Worm (Caenorhabditis elegans) whole organism, L1 larva: ENCODE data around the gene ceh-76.
A peak's percentile ranks its signal among the peaks of the same experiment; 100 is the strongest.

Source experiments
- C04F5.9 ChIP-seq: sonication (generic microtip); optimal IDR thresholded peaks from 2 replicates; lab custom pipeline; 2016; ENCODE audit warnings: missing genetic modification characterization, missing compliant biosample characterization
- aha-1 ChIP-seq: fragments of 150-350 bp; optimal IDR thresholded peaks from 2 replicates; lab custom pipeline; 2014; ENCODE audit warnings: missing biosample characterization, missing genetic modification characterization
- ama-1 ChIP-seq: fragments of 150-350 bp; optimal IDR thresholded peaks from 2 replicates; lab custom pipeline; 2014
- blmp-1 ChIP-seq: fragments of 150-350 bp; optimal IDR thresholded peaks from 2 replicates; lab custom pipeline; 2014; ENCODE audit warnings: missing biosample characterization, missing genetic modification characterization
- dpl-1 ChIP-seq, 3 experiments: fragments of 150-350 bp in 2 of 3; sonication (generic microtip) in 1 of 3; optimal IDR thresholded peaks; 2 replicates each; lab custom pipeline; 2014 to 2017; ENCODE audit warnings: missing biosample characterization in 3 of 3, missing genetic modification characterization in 3 of 3, missing genetic modification reagents in 3 of 3
- dsc-1 ChIP-seq: sonication (generic microtip); optimal IDR thresholded peaks from 2 replicates; lab custom pipeline; 2016; ENCODE audit warnings: mild to moderate bottlenecking, missing genetic modification characterization, missing compliant biosample characterization
- efl-1 ChIP-seq, 4 experiments: fragments of 150-350 bp; optimal IDR thresholded peaks in 3 of 4; peaks in 1 of 4; 1 replicate in 1 of 4; 2 replicates in 3 of 4; lab custom pipeline; 2014; ENCODE audit warnings: missing biosample characterization in 2 of 4, missing genetic modification characterization in 2 of 4, missing genetic modification reagents in 2 of 4
- egl-27 ChIP-seq, 2 experiments: fragments of 150-350 bp in 1 of 2; sonication (generic microtip); optimal IDR thresholded peaks; 3 replicates each; lab custom pipeline; 2017 to 2018; ENCODE audit warnings: missing biosample characterization in 2 of 2, missing genetic modification characterization in 2 of 2, missing genetic modification reagents in 2 of 2
- elt-2 ChIP-seq: sonication (generic microtip); optimal IDR thresholded peaks from 2 replicates; lab custom pipeline; 2016; ENCODE audit warnings: missing genetic modification characterization, mild to moderate bottlenecking, inconsistent platforms, missing compliant biosample characterization, missing genetic modification reagents
- elt-3 ChIP-seq, 6 experiments: fragments of 150-350 bp in 1 of 6; sonication (generic microtip); optimal IDR thresholded peaks; 2 replicates each; lab custom pipeline; 2017 to 2018; ENCODE audit warnings: missing biosample characterization in 6 of 6, missing genetic modification characterization in 6 of 6, inconsistent platforms in 1 of 6
- fkh-10 ChIP-seq: sonication (generic microtip); optimal IDR thresholded peaks from 2 replicates; lab custom pipeline; 2017; ENCODE audit warnings: missing biosample characterization, missing genetic modification reagents, missing genetic modification characterization
- fkh-4 ChIP-seq: sonication (generic microtip); optimal IDR thresholded peaks from 2 replicates; lab custom pipeline; 2016; ENCODE audit warnings: missing compliant biosample characterization, missing genetic modification characterization, borderline replicate concordance
- fkh-8 ChIP-seq: sonication (generic microtip); optimal IDR thresholded peaks from 2 replicates; lab custom pipeline; 2016; ENCODE audit warnings: mild to moderate bottlenecking, missing genetic modification characterization, missing compliant biosample characterization
- grh-1 ChIP-seq: fragments of 200-800 bp; sonication (Bioruptor generic); IDR thresholded peaks from 2 replicates; pipeline ENCODE4 v1.3.6; 2022; ENCODE audit warnings: missing genetic modification reagents, missing genetic modification characterization, missing compliant biosample characterization
- hpl-2 ChIP-seq: fragments of 150-350 bp; optimal IDR thresholded peaks from 2 replicates; lab custom pipeline; 2014; ENCODE audit warnings: missing biosample characterization, missing genetic modification reagents, missing genetic modification characterization
- jun-1 ChIP-seq: fragments of 150-350 bp; optimal IDR thresholded peaks from 2 replicates; lab custom pipeline; 2014; ENCODE audit warnings: missing biosample characterization, missing genetic modification reagents, missing genetic modification characterization
- lin-15B ChIP-seq: fragments of 150-350 bp; sonication (generic microtip); optimal IDR thresholded peaks from 3 replicates; lab custom pipeline; 2014; ENCODE audit warnings: missing biosample characterization, missing genetic modification characterization
- lin-35 ChIP-seq, 2 experiments: fragments of 150-350 bp; optimal IDR thresholded peaks; 2 replicates each; lab custom pipeline; 2014; ENCODE audit warnings: missing biosample characterization in 2 of 2, missing genetic modification characterization in 2 of 2, missing genetic modification reagents in 2 of 2
- lir-3 ChIP-seq: sonication (generic microtip); optimal IDR thresholded peaks from 2 replicates; lab custom pipeline; 2016; ENCODE audit warnings: mild to moderate bottlenecking, missing genetic modification characterization, moderate library complexity, missing compliant biosample characterization; ENCODE audit not compliant: poor library complexity
- mep-1 ChIP-seq: fragments of 150-350 bp; optimal IDR thresholded peaks from 2 replicates; lab custom pipeline; 2014; ENCODE audit warnings: missing biosample characterization, missing genetic modification characterization
- nhr-11 ChIP-seq: fragments of 150-350 bp; optimal IDR thresholded peaks from 2 replicates; lab custom pipeline; 2014; ENCODE audit warnings: missing biosample characterization, missing genetic modification characterization
- nhr-19 ChIP-seq: fragments of 200-800 bp; sonication (Bioruptor generic); conservative IDR thresholded peaks from 2 replicates; pipeline ENCODE4 v1.3.6; 2022; ENCODE audit warnings: missing genetic modification characterization, missing compliant biosample characterization
- nhr-20 ChIP-seq: sonication (generic microtip); optimal IDR thresholded peaks from 2 replicates; lab custom pipeline; 2016; ENCODE audit warnings: mild to moderate bottlenecking, missing genetic modification characterization, missing compliant biosample characterization
- nhr-237 ChIP-seq: fragments of 150-350 bp; optimal IDR thresholded peaks from 2 replicates; lab custom pipeline; 2014; ENCODE audit warnings: missing biosample characterization, missing genetic modification characterization
- nhr-28 ChIP-seq: fragments of 150-350 bp; optimal IDR thresholded peaks from 2 replicates; lab custom pipeline; 2014; ENCODE audit warnings: missing biosample characterization, missing genetic modification characterization
- pqm-1 ChIP-seq: sonication (generic microtip); optimal IDR thresholded peaks from 3 replicates; lab custom pipeline; 2017; ENCODE audit warnings: missing biosample characterization, missing genetic modification characterization
- sox-4 ChIP-seq: sonication (generic microtip); optimal IDR thresholded peaks from 2 replicates; lab custom pipeline; 2016; ENCODE audit warnings: missing genetic modification characterization, missing compliant biosample characterization
- tlp-1 ChIP-seq: fragments of 150-350 bp; optimal IDR thresholded peaks from 2 replicates; lab custom pipeline; 2014; ENCODE audit warnings: missing biosample characterization, missing genetic modification characterization
- unc-98 ChIP-seq: fragments of 200-800 bp; sonication (Bioruptor generic); IDR thresholded peaks from 2 replicates; pipeline ENCODE4 v1.3.6; 2022; ENCODE audit warnings: missing genetic modification characterization, missing compliant biosample characterization
- ztf-11 ChIP-seq, 2 experiments: sonication (generic microtip); optimal IDR thresholded peaks; 2 replicates each; lab custom pipeline; 2016 to 2017; ENCODE audit warnings: missing genetic modification characterization in 2 of 2, missing biosample characterization in 1 of 2, missing compliant biosample characterization in 1 of 2
- ztf-4 ChIP-seq: fragments of 150-350 bp; optimal IDR thresholded peaks from 2 replicates; lab custom pipeline; 2014; ENCODE audit warnings: missing biosample characterization, missing genetic modification characterization

Gene ceh-76

ce11 chrV:8022040-8022439, 27.6 kb upstream of the ceh-76 start, which contains the start of gene ech-3:
Gene ech-3, plus strand, starts transcription at chrV:8022217.
- TF ChIP-seq lir-3 (no peak), nhr-11 (no peak), sox-4 (tag; lab: Kevin White, UChicago) (no peak), nhr-20 (tag; lab: Kevin White, UChicago) (peak; percentile 31), nhr-28 (no peak), efl-1 (optimal IDR thresholded peaks at IDR 0.05; lab: Kevin White, UChicago) (peak in 1 of 2 experiments; percentile 5), efl-1 (GFP tag; optimal IDR thresholded peaks at IDR 0.05 in 1 of 2; lab: Kevin White, UChicago) (peak in 1 of 2 experiments; percentile 84), blmp-1 (tag; lab: Kevin White, UChicago) (peak; percentile 8), lin-35 (GFP tag; optimal IDR thresholded peaks at IDR 0.05; lab: Kevin White, UChicago) (peak in 1 of 2 experiments; percentile 30), grh-1 (no peak)

ce11 chrV:8019783-8020182, 25.3 kb upstream of the ceh-76 start:
- peak; percentile 17 for TF ChIP-seq elt-2 (tag; lab: Kevin White, UChicago)
- peak; percentile 1 for TF ChIP-seq pqm-1 (tag; lab: Kevin White, UChicago)
- TF ChIP-seq fkh-10, result no peak

- TF ChIP-seq elt-2 (tag; lab: Kevin White, UChicago) (peak; percentile 18), elt-3 (tag; optimal IDR thresholded peaks at IDR 0.05; lab: Kevin White, UChicago) (no peak)
- TF ChIP-seq, all 84 proteins: peak for 1
Measured at ce11 chrV:8018919-8019318, 24.4 kb upstream of the ceh-76 start.

ce11 chrV:8017924-8018323, 23.5 kb upstream of the ceh-76 start:
- TF ChIP-seq lin-35 (GFP tag; optimal IDR thresholded peaks at IDR 0.05; lab: Kevin White, UChicago) (peak in 1 of 2 experiments; percentile 23), pqm-1 (tag; lab: Kevin White, UChicago) (peak; percentile 67), jun-1 (tag; lab: Kevin White, UChicago) (peak; percentile 14), nhr-20 (tag; lab: Kevin White, UChicago) (peak; percentile 43), ztf-4 (no peak), fkh-4 (tag; lab: Kevin White, UChicago) (no peak), unc-98 (GFP tag; lab: Robert Waterston, UW) (no peak), mep-1 (tag; lab: Kevin White, UChicago) (no peak), tlp-1 (tag; lab: Kevin White, UChicago) (peak; percentile 58), lin-15B (tag; lab: Kevin White, UChicago) (no peak), nhr-19 (GFP tag; lab: Robert Waterston, UW) (no peak), elt-2 (tag; lab: Kevin White, UChicago) (peak; percentile 75), ama-1 (lab: Kevin White, UChicago) (no peak)

- no peak for TF ChIP-seq lin-15B (tag; lab: Kevin White, UChicago)
- no peak for TF ChIP-seq fkh-8
- TF ChIP-seq nhr-19 (GFP tag; lab: Robert Waterston, UW), result no peak
- TF ChIP-seq nhr-237 (tag; lab: Kevin White, UChicago), result no peak
- no peak for TF ChIP-seq egl-27 (tag; optimal IDR thresholded peaks at IDR 0.05; lab: Kevin White, UChicago)
- no peak for TF ChIP-seq C04F5.9 (tag; lab: Kevin White, UChicago)
- TF ChIP-seq hpl-2 (GFP tag; lab: Kevin White, UChicago), result no peak
- no peak for TF ChIP-seq ztf-11 (tag; optimal IDR thresholded peaks at IDR 0.05; lab: Kevin White, UChicago)
- TF ChIP-seq dpl-1 (GFP tag; optimal IDR thresholded peaks at IDR 0.05; lab: Kevin White, UChicago), result no peak
- no peak for TF ChIP-seq dsc-1 (tag; lab: Kevin White, UChicago)
- no peak for TF ChIP-seq aha-1
- no peak for TF ChIP-seq tlp-1 (tag; lab: Kevin White, UChicago)
- TF ChIP-seq nhr-20 (tag; lab: Kevin White, UChicago), result no peak
- TF ChIP-seq, all 84 proteins: peak for 0
Measured at ce11 chrV:8016928-8017327, 22.5 kb upstream of the ceh-76 start, which contains the start of gene sptl-2. Gene sptl-2, plus strand, starts transcription at chrV:8017207.
